Worm (Caenorhabditis elegans) whole organism, young adult: ENCODE measurements around the gene nep-5.

Experiments
- B0261.1 ChIP-seq: sonication (generic microtip); optimal IDR thresholded peaks from 2 replicates; lab custom pipeline; 2016; ENCODE audit warnings: mild to moderate bottlenecking, missing genetic modification characterization, moderate library complexity, missing compliant biosample characterization
- F23B12.7 ChIP-seq: sonication (generic microtip); optimal IDR thresholded peaks from 2 replicates; lab custom pipeline; 2017; ENCODE audit warnings: missing genetic modification characterization, mild to moderate bottlenecking, missing compliant biosample characterization, antibody characterized with exemption, moderate library complexity; ENCODE audit not compliant: insufficient read depth
- F39B2.1 ChIP-seq: fragments of 200-800 bp; sonication (Bioruptor generic); IDR thresholded peaks from 2 replicates; pipeline ENCODE4 v1.3.6; 2022; ENCODE audit warnings: missing genetic modification reagents, missing genetic modification characterization, missing compliant biosample characterization
- F49E8.2 ChIP-seq: sonication (generic microtip); optimal IDR thresholded peaks from 3 replicates; lab custom pipeline; 2017; ENCODE audit warnings: missing genetic modification characterization, mild to moderate bottlenecking, missing compliant biosample characterization, antibody characterized with exemption, moderate library complexity; ENCODE audit not compliant: insufficient read depth
- K12H6.12 ChIP-seq: fragments of 200-800 bp; sonication (Bioruptor generic); optimal IDR thresholded peaks from 2 replicates; lab custom pipeline; 2018; ENCODE audit warnings: mild to moderate bottlenecking, missing genetic modification characterization, missing compliant biosample characterization
- Y56A3A.18 ChIP-seq: fragments of 200-800 bp; sonication (Bioruptor generic); IDR thresholded peaks from 2 replicates; pipeline ENCODE4 v1.3.6; 2022; ENCODE audit warnings: missing genetic modification reagents, missing genetic modification characterization, missing compliant biosample characterization
- Y95B8A.8 ChIP-seq: fragments of 200-800 bp; sonication (Bioruptor generic); IDR thresholded peaks from 2 replicates; pipeline ENCODE4 v1.3.6; 2022; ENCODE audit warnings: missing genetic modification reagents, missing genetic modification characterization, missing compliant biosample characterization
- aptf-3 ChIP-seq: fragments of 200-800 bp; sonication (Bioruptor generic); IDR thresholded peaks from 2 replicates; pipeline ENCODE4 v1.3.6; 2022; ENCODE audit warnings: missing genetic modification characterization, missing compliant biosample characterization
- attf-3 ChIP-seq: fragments of 200-800 bp; sonication (Bioruptor generic); conservative IDR thresholded peaks from 2 replicates; pipeline ENCODE4 v1.3.6; 2022; ENCODE audit warnings: missing genetic modification reagents, missing genetic modification characterization, missing compliant biosample characterization
- attf-5 ChIP-seq: fragments of 200-800 bp; sonication (Bioruptor generic); optimal IDR thresholded peaks from 2 replicates; lab custom pipeline; 2018; ENCODE audit warnings: mild to moderate bottlenecking, missing genetic modification characterization, missing compliant biosample characterization
- attf-6 ChIP-seq: fragments of 200-800 bp; sonication (Bioruptor generic); IDR thresholded peaks from 2 replicates; pipeline ENCODE4 v1.3.6; 2022; ENCODE audit warnings: missing genetic modification reagents, missing genetic modification characterization, missing compliant biosample characterization
- cebp-1 ChIP-seq, 2 experiments: fragments of 200-800 bp in 1 of 2; sonication (Bioruptor generic) in 1 of 2; sonication (generic microtip) in 1 of 2; IDR thresholded peaks in 1 of 2; optimal IDR thresholded peaks in 1 of 2; 2 replicates each; pipeline versions ENCODE4 v1.3.6 to Lab custom; 2017 to 2022; ENCODE audit warnings: missing compliant biosample characterization in 2 of 2, missing genetic modification characterization in 2 of 2, mild to moderate bottlenecking in 1 of 2, missing genetic modification reagents in 1 of 2, moderate library complexity in 1 of 2
- cebp-2 ChIP-seq: fragments of 200-800 bp; sonication (Bioruptor generic); IDR thresholded peaks from 2 replicates; pipeline ENCODE4 v1.3.6; 2022; ENCODE audit warnings: missing genetic modification characterization, missing compliant biosample characterization
- ceh-100 ChIP-seq: fragments of 200-800 bp; sonication (Bioruptor generic); IDR thresholded peaks from 2 replicates; pipeline ENCODE4 v1.3.6; 2022; ENCODE audit warnings: missing genetic modification reagents, missing genetic modification characterization, missing compliant biosample characterization
- ceh-27 ChIP-seq: fragments of 200-800 bp; sonication (Bioruptor generic); optimal IDR thresholded peaks from 2 replicates; lab custom pipeline; 2018; ENCODE audit warnings: mild to moderate bottlenecking, missing genetic modification characterization, moderate library complexity, missing compliant biosample characterization
- chd-7 ChIP-seq: sonication (generic microtip); optimal IDR thresholded peaks from 2 replicates; lab custom pipeline; 2016; ENCODE audit warnings: mild to moderate bottlenecking, missing genetic modification characterization, moderate library complexity, missing compliant biosample characterization
- die-1 ChIP-seq: sonication (generic microtip); optimal IDR thresholded peaks from 2 replicates; lab custom pipeline; 2016; ENCODE audit warnings: missing genotype, mild to moderate bottlenecking, missing genetic modification characterization, missing compliant biosample characterization
- fkh-3 ChIP-seq: sonication (generic microtip); optimal IDR thresholded peaks from 2 replicates; lab custom pipeline; 2016; ENCODE audit warnings: mild to moderate bottlenecking, missing genetic modification characterization, missing compliant biosample characterization
- gei-17 ChIP-seq: fragments of 200-800 bp; sonication (Bioruptor generic); optimal IDR thresholded peaks from 2 replicates; lab custom pipeline; 2018; ENCODE audit warnings: mild to moderate bottlenecking, missing genetic modification characterization, missing compliant biosample characterization
- hrde-1 ChIP-seq: sonication (generic microtip); optimal IDR thresholded peaks from 2 replicates; lab custom pipeline; 2016; ENCODE audit warnings: missing genetic modification characterization, mild to moderate bottlenecking, missing compliant biosample characterization, moderate library complexity, missing genotype, missing genetic modification reagents, borderline replicate concordance
- lin-26 ChIP-seq: fragments of 200-800 bp; sonication (Bioruptor generic); IDR thresholded peaks from 2 replicates; pipeline ENCODE4 v1.3.6; 2022; ENCODE audit warnings: missing genetic modification reagents, missing genetic modification characterization, missing compliant biosample characterization
- lin-35 ChIP-seq, 3 experiments: fragments of 150-350 bp in 2 of 3; sonication (generic microtip) in 1 of 3; optimal IDR thresholded peaks; 2 replicates each; lab custom pipeline; 2014 to 2018; ENCODE audit warnings: missing biosample characterization in 3 of 3, missing genetic modification characterization in 3 of 3, missing genetic modification reagents in 3 of 3
- lin-54 ChIP-seq: fragments of 200-800 bp; sonication (Bioruptor generic); optimal IDR thresholded peaks from 2 replicates; lab custom pipeline; 2018; ENCODE audit warnings: mild to moderate bottlenecking, missing genetic modification characterization, missing compliant biosample characterization
- lsl-1 ChIP-seq: fragments of 200-800 bp; sonication (Bioruptor generic); optimal IDR thresholded peaks from 2 replicates; lab custom pipeline; 2018; ENCODE audit warnings: mild to moderate bottlenecking, missing genetic modification characterization, moderate library complexity, missing compliant biosample characterization
- madf-3 ChIP-seq: fragments of 200-800 bp; sonication (Bioruptor generic); IDR thresholded peaks from 2 replicates; pipeline ENCODE4 v1.3.6; 2022; ENCODE audit warnings: missing genetic modification reagents, missing genetic modification characterization, missing compliant biosample characterization
- mcd-1 ChIP-seq: fragments of 200-800 bp; sonication (Bioruptor generic); IDR thresholded peaks from 2 replicates; pipeline ENCODE4 v1.3.6; 2022; ENCODE audit warnings: missing genetic modification reagents, missing genetic modification characterization, missing compliant biosample characterization
- mxl-1 ChIP-seq: sonication (generic microtip); optimal IDR thresholded peaks from 2 replicates; lab custom pipeline; 2016; ENCODE audit warnings: missing genetic modification characterization, missing compliant biosample characterization
- nfyb-1 ChIP-seq: fragments of 200-800 bp; sonication (Bioruptor generic); IDR thresholded peaks from 2 replicates; pipeline ENCODE4 v1.3.6; 2022; ENCODE audit warnings: missing genetic modification reagents, missing genetic modification characterization, missing compliant biosample characterization
- nhr-80 ChIP-seq: sonication (generic microtip); optimal IDR thresholded peaks from 2 replicates; lab custom pipeline; 2016; ENCODE audit warnings: missing genetic modification characterization, missing compliant biosample characterization
- rpc-1 ChIP-seq, 2 experiments: fragments of 150-350 bp in 1 of 2; sonication (generic microtip) in 1 of 2; optimal IDR thresholded peaks; 2 replicates each; lab custom pipeline; 2014 to 2018; ENCODE audit warnings: missing biosample characterization in 1 of 2, missing genetic modification characterization in 1 of 2, missing genetic modification reagents in 1 of 2, missing genotype in 1 of 2
- sdz-38 ChIP-seq: sonication (generic microtip); optimal IDR thresholded peaks from 2 replicates; lab custom pipeline; 2016; ENCODE audit warnings: missing genotype, missing genetic modification characterization, missing compliant biosample characterization
- snpc-1.1 ChIP-seq: sonication (generic microtip); optimal IDR thresholded peaks from 2 replicates; lab custom pipeline; 2017; ENCODE audit warnings: missing genetic modification characterization, mild to moderate bottlenecking, missing compliant biosample characterization, antibody characterized with exemption, moderate library complexity, missing genotype, missing genetic modification reagents; ENCODE audit not compliant: insufficient read depth
- snpc-1.3 ChIP-seq: sonication (generic microtip); optimal IDR thresholded peaks from 2 replicates; lab custom pipeline; 2017; ENCODE audit warnings: missing genetic modification characterization, mild to moderate bottlenecking, missing compliant biosample characterization, antibody characterized with exemption, moderate library complexity, missing genotype, missing genetic modification reagents; ENCODE audit not compliant: insufficient read depth
- sptf-2 ChIP-seq: fragments of 200-800 bp; sonication (Bioruptor generic); optimal IDR thresholded peaks from 2 replicates; lab custom pipeline; 2018; ENCODE audit warnings: mild to moderate bottlenecking, missing genetic modification characterization, missing compliant biosample characterization
- xnd-1 ChIP-seq: sonication (generic microtip); optimal IDR thresholded peaks from 2 replicates; lab custom pipeline; 2016; ENCODE audit warnings: missing genotype, missing genetic modification reagents, missing genetic modification characterization, missing compliant biosample characterization
- zim-3 ChIP-seq: sonication (generic microtip); optimal IDR thresholded peaks from 2 replicates; lab custom pipeline; 2017; ENCODE audit warnings: mild to moderate bottlenecking, missing genetic modification characterization, moderate library complexity, missing compliant biosample characterization
- ztf-25 ChIP-seq: fragments of 200-800 bp; sonication (Bioruptor generic); IDR thresholded peaks from 2 replicates; pipeline ENCODE4 v1.3.6; 2022; ENCODE audit warnings: missing genetic modification reagents, missing genetic modification characterization, missing compliant biosample characterization
- ztf-3 ChIP-seq: fragments of 200-800 bp; sonication (Bioruptor generic); optimal IDR thresholded peaks from 2 replicates; lab custom pipeline; 2018; ENCODE audit warnings: mild to moderate bottlenecking, missing genetic modification characterization, missing compliant biosample characterization

Gene nep-5

ce11 chrII:5518055-5518454 is 30.1 kb downstream of the nep-5 start:
- TF ChIP-seq K12H6.12 (tag; lab: Kevin White, UChicago) (no peak), F49E8.2 (tag; lab: Kevin White, UChicago) (no peak), mxl-1 (tag; lab: Kevin White, UChicago) (no peak), rpc-1 (optimal IDR thresholded peaks at IDR 0.05; lab: Kevin White, UChicago) (no peak), rpc-1 (tag; optimal IDR thresholded peaks at IDR 0.05; lab: Kevin White, UChicago) (no peak), mcd-1 (no peak), Y95B8A.8 (GFP tag; lab: Robert Waterston, UW) (no peak), fkh-3 (tag; lab: Kevin White, UChicago) (no peak), attf-6 (GFP tag; lab: Robert Waterston, UW) (no peak), F39B2.1 (no peak), die-1 (tag; lab: Kevin White, UChicago) (no peak), aptf-3 (no peak)
- TF ChIP-seq, all 124 proteins: peak for 0

ce11 chrII:5518910-5519309 is 31.0 kb downstream of the nep-5 start, which contains the start of gene ZK177.2:
Gene ZK177.2, plus strand, starts transcription at chrII:5519210.
- no peak for TF ChIP-seq ceh-100 (GFP tag; lab: Robert Waterston, UW)
- TF ChIP-seq snpc-1.1 (tag; lab: Kevin White, UChicago) = no peak
- no peak for TF ChIP-seq lin-26 (GFP tag; lab: Robert Waterston, UW)
- no peak for TF ChIP-seq cebp-1 (GFP tag; IDR thresholded peaks at IDR 0.05; lab: Robert Waterston, UW)
- no peak for TF ChIP-seq cebp-1 (tag; optimal IDR thresholded peaks at IDR 0.05; lab: Kevin White, UChicago)
- TF ChIP-seq lin-35 (GFP tag; optimal IDR thresholded peaks at IDR 0.05; lab: Kevin White, UChicago) = no peak
- TF ChIP-seq nhr-80 (tag; lab: Kevin White, UChicago) = no peak
- TF ChIP-seq madf-3 (GFP tag; lab: Robert Waterston, UW) = no peak
- TF ChIP-seq F39B2.1 = no peak

- TF ChIP-seq xnd-1 (tag; lab: Kevin White, UChicago) (no peak), cebp-2 (GFP tag; lab: Robert Waterston, UW) (no peak), attf-6 (GFP tag; lab: Robert Waterston, UW) (no peak), snpc-1.3 (tag; lab: Kevin White, UChicago) (no peak), lin-26 (GFP tag; lab: Robert Waterston, UW) (no peak), gei-17 (GFP tag; lab: Kevin White, UChicago) (no peak), nfyb-1 (GFP tag; lab: Robert Waterston, UW) (no peak), attf-3 (GFP tag; lab: Robert Waterston, UW) (no peak), F23B12.7 (tag; lab: Kevin White, UChicago) (no peak), sdz-38 (tag; lab: Kevin White, UChicago) (no peak), zim-3 (tag; lab: Kevin White, UChicago) (no peak), lsl-1 (GFP tag; lab: Kevin White, UChicago) (no peak), sptf-2 (GFP tag; lab: Kevin White, UChicago) (no peak), hrde-1 (no peak), mcd-1 (no peak)
Measured at ce11 chrII:5521411-5521810, 33.5 kb downstream of the nep-5 start, which contains the start of gene ZK177.12. Gene ZK177.12, plus strand, starts transcription at chrII:5521711.

ce11 chrII:5522637-5523036 is 34.7 kb downstream of the nep-5 start, which contains the start of gene ZK177.11:
Gene ZK177.11, plus strand, starts transcription at chrII:5522937.
- no peak for TF ChIP-seq ztf-3 (GFP tag; lab: Kevin White, UChicago)
- TF ChIP-seq mxl-1 (tag; lab: Kevin White, UChicago) = no peak
- TF ChIP-seq chd-7 (tag; lab: Kevin White, UChicago) = no peak
- TF ChIP-seq B0261.1 = no peak
- no peak for TF ChIP-seq hrde-1
- TF ChIP-seq attf-5 (GFP tag; lab: Kevin White, UChicago) = no peak
- no peak for TF ChIP-seq snpc-1.3 (tag; lab: Kevin White, UChicago)
- no peak for TF ChIP-seq ceh-27
- TF ChIP-seq ztf-25 (GFP tag; lab: Robert Waterston, UW) = no peak
- TF ChIP-seq Y56A3A.18 (GFP tag; lab: Robert Waterston, UW) = no peak
- TF ChIP-seq lin-54 (GFP tag; lab: Kevin White, UChicago) = no peak
